Worm (Caenorhabditis elegans): ENCODE measurements around the gene ant-1.1.

Gene ant-1.1

DNA sequence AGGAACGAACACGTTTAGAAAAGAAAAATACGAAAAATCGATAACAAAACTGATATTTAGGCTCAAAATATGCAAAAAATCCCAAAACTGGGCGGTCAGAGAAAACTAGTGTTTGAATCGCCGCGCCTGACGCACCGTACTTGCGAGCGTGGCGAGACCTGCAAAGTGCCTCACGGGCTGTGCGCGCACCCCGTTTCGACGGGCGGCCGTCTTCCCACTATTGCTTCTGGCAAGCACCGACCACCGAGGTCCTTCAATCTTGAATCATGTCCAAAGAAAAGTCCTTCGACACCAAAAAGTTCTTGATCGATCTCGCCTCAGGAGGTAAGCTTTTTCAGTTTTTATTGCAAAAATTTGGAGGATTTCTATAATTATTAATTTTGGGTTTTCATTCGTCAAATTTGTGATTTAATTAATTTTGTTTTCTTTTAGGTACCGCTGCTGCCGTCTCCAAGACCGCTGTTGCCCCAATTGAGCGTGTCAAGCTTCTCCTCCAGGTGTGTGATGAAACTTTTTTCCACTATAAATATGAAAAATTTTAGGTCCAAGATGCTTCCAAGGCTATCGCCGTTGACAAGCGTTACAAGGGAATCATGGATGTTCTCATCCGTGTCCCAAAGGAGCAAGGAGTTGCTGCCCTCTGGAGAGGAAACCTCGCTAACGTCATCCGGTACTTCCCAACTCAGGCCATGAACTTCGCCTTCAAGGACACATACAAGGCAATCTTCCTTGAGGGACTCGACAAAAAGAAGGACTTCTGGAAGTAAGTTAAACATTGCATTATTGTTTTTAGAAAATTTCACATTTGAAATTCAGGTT lies at the start of gene ant-1.1 (continued):
- TF ChIP-seq B0336.3 (GFP tag; IDR thresholded peaks at IDR 0.05) (peak; percentile 72; the same call in 1 of the 2 replicates), nhr-90 (tag; optimal IDR thresholded peaks at IDR 0.05) (no peak), him-1 (tag; optimal IDR thresholded peaks at IDR 0.05) (no peak), aptf-2 (GFP tag; conservative IDR thresholded peaks at IDR 0.05) (peak; percentile 82), sdz-38 (tag; optimal IDR thresholded peaks at IDR 0.05) (no peak), snpc-1.3 (tag; optimal IDR thresholded peaks at IDR 0.05; ENCODE audit: insufficient read depth) (peak; percentile 84), F37B4.10 (GFP tag; IDR thresholded peaks at IDR 0.05) (no peak), rpc-1 (optimal IDR thresholded peaks at IDR 0.05) (peak; percentile 21), rpc-1 (tag; optimal IDR thresholded peaks at IDR 0.05) (no peak), tbx-9 (tag; optimal IDR thresholded peaks at IDR 0.05; ENCODE audit: borderline replicate concordance) (no peak), nfyb-1 (GFP tag; IDR thresholded peaks at IDR 0.05) (peak; percentile 95), Y56A3A.18 (GFP tag; IDR thresholded peaks at IDR 0.05) (peak; percentile 70), tlf-1 (GFP tag; optimal IDR thresholded peaks at IDR 0.05) (peak; percentile 94), athp-1 (tag; optimal IDR thresholded peaks at IDR 0.05) (peak; percentile 81), chd-7 (tag; optimal IDR thresholded peaks at IDR 0.05) (peak; percentile 66), bed-2 (GFP tag; IDR thresholded peaks at IDR 0.05) (no peak), lsy-27 (tag; optimal IDR thresholded peaks at IDR 0.05; ENCODE audit: borderline replicate concordance, insufficient read depth) (no peak), Y67H2A.10 (GFP tag; conservative IDR thresholded peaks at IDR 0.05) (peak; percentile 84), ztf-3 (GFP tag; optimal IDR thresholded peaks at IDR 0.05) (no peak), F49E8.2 (tag; optimal IDR thresholded peaks at IDR 0.05; ENCODE audit: insufficient read depth) (peak; percentile 10), ztf-18 (tag; optimal IDR thresholded peaks at IDR 0.05) (peak; percentile 87), ama-1 (optimal IDR thresholded peaks at IDR 0.05) (peak; percentile 82), ama-1 (GFP tag; optimal IDR thresholded peaks at IDR 0.05) (no peak), xnd-1 (tag; optimal IDR thresholded peaks at IDR 0.05) (peak; percentile 45), C06A6.2 (GFP tag; conservative IDR thresholded peaks at IDR 0.05) (peak; percentile 81), dox-1 (GFP tag; IDR thresholded peaks at IDR 0.05) (peak; percentile 82), mel-28 (tag; optimal IDR thresholded peaks at IDR 0.05; ENCODE audit: borderline replicate concordance) (peak; percentile 38), let-526 (GFP tag; IDR thresholded peaks at IDR 0.05) (peak; percentile 54; the same call in 1 of the 2 replicates), madf-6 (GFP tag; IDR thresholded peaks at IDR 0.05) (peak; percentile 85), rec-8 (tag; optimal IDR thresholded peaks at IDR 0.05) (no peak), bed-1 (GFP tag; IDR thresholded peaks at IDR 0.05) (no peak), hrde-1 (tag; optimal IDR thresholded peaks at IDR 0.05; ENCODE audit: borderline replicate concordance) (no peak), hlh-26 (GFP tag; conservative IDR thresholded peaks at IDR 0.05) (no peak), snpc-3.4 (tag; optimal IDR thresholded peaks at IDR 0.05) (peak; percentile 77), Y53G8AR.9 (GFP tag; conservative IDR thresholded peaks at IDR 0.05) (peak; percentile 95), ceh-100 (GFP tag; IDR thresholded peaks at IDR 0.05) (peak; percentile 74), D2030.7 (GFP tag; IDR thresholded peaks at IDR 0.05) (peak; percentile 88), sea-2 (GFP tag; IDR thresholded peaks at IDR 0.05) (no peak), madf-10 (tag; optimal IDR thresholded peaks at IDR 0.05) (peak; percentile 74), ztf-6 (GFP tag; IDR thresholded peaks at IDR 0.05) (0 out of 2 replicates have a peak, but pooled peaks have one; percentile 38), let-607 (tag; optimal IDR thresholded peaks at IDR 0.05) (peak; percentile 14 to 77), die-1 (tag; optimal IDR thresholded peaks at IDR 0.05) (peak; percentile 35), egrh-3 (GFP tag; IDR thresholded peaks at IDR 0.05) (peak; percentile 88), Y53F4B.3 (GFP tag; IDR thresholded peaks at IDR 0.05) (peak; percentile 63), hsf-1 (GFP tag; IDR thresholded peaks at IDR 0.05) (peak; percentile 85), attf-3 (GFP tag; conservative IDR thresholded peaks at IDR 0.05) (peak; percentile 53; the same call in 1 of the 2 replicates)
